Fruit fly (Drosophila melanogaster) whole organism, embryonic: ENCODE measurements around the gene GstD7.
A peak's percentile ranks its signal among the peaks of the same experiment; 100 is the strongest.

Experiments
- CG10979 ChIP-seq: fragments of 200-800 bp; sonication (Bioruptor generic); optimal IDR thresholded peaks from 2 replicates; lab custom pipeline; 2018; ENCODE audit warnings: missing biosample characterization, mild to moderate bottlenecking, missing genetic modification characterization, moderate library complexity
- CG12104 ChIP-seq: fragments of 200-800 bp; sonication (Bioruptor generic); optimal IDR thresholded peaks from 3 replicates; lab custom pipeline; 2016; ENCODE audit warnings: missing biosample characterization, missing genetic modification characterization
- CG12391 ChIP-seq: fragments of 200-800 bp; sonication (Bioruptor generic); optimal IDR thresholded peaks from 3 replicates; lab custom pipeline; 2018; ENCODE audit warnings: missing biosample characterization, mild to moderate bottlenecking, missing genetic modification characterization, moderate library complexity
- CG15514 ChIP-seq: fragments of 200-800 bp; sonication (Bioruptor generic); optimal IDR thresholded peaks from 3 replicates; lab custom pipeline; 2017; ENCODE audit warnings: missing biosample characterization, missing genetic modification characterization, mild to moderate bottlenecking, moderate library complexity, missing genetic modification reagents
- CG2116 ChIP-seq: fragments of 200-800 bp; sonication (Bioruptor generic); optimal IDR thresholded peaks from 3 replicates; lab custom pipeline; 2018; ENCODE audit warnings: missing biosample characterization, mild to moderate bottlenecking, missing genetic modification characterization
- CG2129 ChIP-seq: fragments of 200-800 bp; sonication (Bioruptor generic); IDR thresholded peaks from 2 replicates; pipeline ENCODE4 v1.3.6; 2022; ENCODE audit warnings: missing biosample characterization, missing genetic modification characterization; ENCODE audit not compliant: partially characterized antibody
- CG34224 ChIP-seq: fragments of 200-800 bp; sonication (Bioruptor generic); IDR thresholded peaks from 3 replicates; pipeline ENCODE4 v1.3.6; 2022; ENCODE audit warnings: missing biosample characterization, missing genetic modification characterization; ENCODE audit not compliant: partially characterized antibody
- CG34376 ChIP-seq: fragments of 200-800 bp; sonication (Bioruptor generic); optimal IDR thresholded peaks from 2 replicates; lab custom pipeline; 2018; ENCODE audit warnings: missing biosample characterization, mild to moderate bottlenecking, missing genetic modification characterization
- CG42726 ChIP-seq: fragments of 200-800 bp; sonication (Bioruptor generic); IDR thresholded peaks from 2 replicates; pipeline ENCODE4 v1.3.6; 2022; ENCODE audit warnings: missing biosample characterization, missing genetic modification characterization; ENCODE audit not compliant: partially characterized antibody
- CG4617 ChIP-seq: fragments of 200-800 bp; sonication (Bioruptor generic); optimal IDR thresholded peaks from 3 replicates; lab custom pipeline; 2016; ENCODE audit warnings: missing biosample characterization, missing genetic modification characterization, borderline replicate concordance
- CG6791 ChIP-seq: fragments of 200-800 bp; sonication (Bioruptor generic); IDR thresholded peaks from 3 replicates; pipeline ENCODE4 v1.3.6; 2022; ENCODE audit warnings: missing biosample characterization, missing genetic modification characterization; ENCODE audit not compliant: partially characterized antibody
- CG9797 ChIP-seq: fragments of 200-800 bp; sonication (Bioruptor generic); optimal IDR thresholded peaks from 3 replicates; lab custom pipeline; 2018; ENCODE audit warnings: missing biosample characterization, mild to moderate bottlenecking, missing genetic modification characterization
- Dll ChIP-seq: fragments of 200-800 bp; sonication (Bioruptor generic); IDR thresholded peaks from 4 replicates; pipeline ENCODE4 v1.3.6; 2022; ENCODE audit warnings: missing biosample characterization, missing genetic modification characterization; ENCODE audit not compliant: partially characterized antibody
- Doc3 ChIP-seq: fragments of 200-800 bp; sonication (Bioruptor generic); IDR thresholded peaks from 3 replicates; pipeline ENCODE4 v1.3.6; 2022; ENCODE audit warnings: missing biosample characterization, missing genetic modification characterization; ENCODE audit not compliant: partially characterized antibody
- Dp ChIP-seq: fragments of 200-800 bp; sonication (Bioruptor generic); optimal IDR thresholded peaks from 2 replicates; lab custom pipeline; 2018; ENCODE audit warnings: missing biosample characterization, mild to moderate bottlenecking, missing genetic modification characterization, moderate library complexity
- Dref ChIP-seq: fragments of 200-800 bp; sonication (Bioruptor generic); IDR thresholded peaks from 2 replicates; pipeline ENCODE4 v1.3.6; 2022; ENCODE audit warnings: missing biosample characterization, missing genetic modification characterization
- E2f2 ChIP-seq: fragments of 200-800 bp; sonication (Bioruptor generic); IDR thresholded peaks from 2 replicates; pipeline ENCODE4 v1.3.6; 2022; ENCODE audit warnings: missing biosample characterization, missing genetic modification characterization
- HLH4C ChIP-seq: fragments of 200-800 bp; sonication (Bioruptor generic); IDR thresholded peaks from 3 replicates; pipeline ENCODE4 v1.3.6; 2022; ENCODE audit warnings: missing biosample characterization, missing genetic modification characterization; ENCODE audit not compliant: partially characterized antibody
- HmgZ ChIP-seq: fragments of 200-800 bp; sonication (Bioruptor generic); optimal IDR thresholded peaks from 2 replicates; lab custom pipeline; 2018; ENCODE audit warnings: missing biosample characterization, mild to moderate bottlenecking, missing genetic modification characterization
- MBD-R2 ChIP-seq: fragments of 200-800 bp; sonication (Bioruptor generic); IDR thresholded peaks from 2 replicates; pipeline ENCODE4 v1.3.6; 2022; ENCODE audit warnings: missing biosample characterization, missing genetic modification characterization
- MESR4 ChIP-seq: fragments of 200-800 bp; sonication (Bioruptor generic); optimal IDR thresholded peaks from 2 replicates; lab custom pipeline; 2018; ENCODE audit warnings: missing biosample characterization, mild to moderate bottlenecking, missing genetic modification characterization, moderate library complexity
- Oaz ChIP-seq: fragments of 200-800 bp; sonication (Bioruptor generic); IDR thresholded peaks from 2 replicates; pipeline ENCODE4 v1.3.6; 2022; ENCODE audit warnings: missing biosample characterization, missing genetic modification characterization
- Opbp ChIP-seq: fragments of 200-800 bp; sonication (Bioruptor generic); IDR thresholded peaks from 3 replicates; pipeline ENCODE4 v1.3.6; 2022; ENCODE audit warnings: missing biosample characterization, missing genetic modification characterization; ENCODE audit not compliant: partially characterized antibody
- Rx ChIP-seq: fragments of 200-800 bp; sonication (Bioruptor generic); IDR thresholded peaks from 2 replicates; pipeline ENCODE4 v1.3.6; 2022; ENCODE audit warnings: missing biosample characterization, missing genetic modification characterization
- Sry-δ ChIP-seq: fragments of 200-800 bp; sonication (Bioruptor generic); optimal IDR thresholded peaks from 2 replicates; lab custom pipeline; 2016; ENCODE audit warnings: missing biosample characterization, missing genetic modification characterization
- Xbp1 ChIP-seq: fragments of 200-800 bp; sonication (Bioruptor generic); optimal IDR thresholded peaks from 3 replicates; lab custom pipeline; 2016; ENCODE audit warnings: missing biosample characterization, mild to moderate bottlenecking, missing genetic modification characterization
- amos ChIP-seq: fragments of 200-800 bp; sonication (Bioruptor generic); IDR thresholded peaks from 2 replicates; pipeline ENCODE4 v1.3.6; 2022; ENCODE audit warnings: missing biosample characterization, missing genetic modification characterization; ENCODE audit not compliant: partially characterized antibody
- ato ChIP-seq: fragments of 200-800 bp; sonication (Bioruptor generic); IDR thresholded peaks from 2 replicates; pipeline ENCODE4 v1.3.6; 2022; ENCODE audit warnings: missing biosample characterization, missing genetic modification characterization; ENCODE audit not compliant: partially characterized antibody
- crc ChIP-seq: fragments of 200-800 bp; sonication (Bioruptor generic); optimal IDR thresholded peaks from 2 replicates; lab custom pipeline; 2016; ENCODE audit warnings: missing biosample characterization, missing genetic modification characterization
- crol ChIP-seq: fragments of 200-800 bp; sonication (Bioruptor generic); IDR thresholded peaks from 2 replicates; pipeline ENCODE4 v1.3.6; 2022; ENCODE audit warnings: missing biosample characterization, missing genetic modification characterization
- insv ChIP-seq, 2 experiments: fragments of 200-800 bp; sonication (Bioruptor generic); optimal IDR thresholded peaks; 3 replicates each; lab custom pipeline; 2016 to 2018; ENCODE audit warnings: missing biosample characterization in 2 of 2, missing genetic modification characterization in 2 of 2
- inv ChIP-seq: fragments of 200-800 bp; sonication (Bioruptor generic); IDR thresholded peaks from 2 replicates; pipeline ENCODE4 v1.3.6; 2022; ENCODE audit warnings: missing biosample characterization, missing genetic modification characterization; ENCODE audit not compliant: partially characterized antibody
- jigr1 ChIP-seq: fragments of 200-800 bp; sonication (Bioruptor generic); IDR thresholded peaks from 3 replicates; pipeline ENCODE4 v1.3.6; 2022; ENCODE audit warnings: missing biosample characterization, missing genetic modification characterization
- knrl ChIP-seq: fragments of 200-800 bp; sonication (Bioruptor generic); IDR thresholded peaks from 3 replicates; pipeline ENCODE4 v1.3.6; 2022; ENCODE audit warnings: missing biosample characterization, missing genetic modification characterization; ENCODE audit not compliant: partially characterized antibody
- lov ChIP-seq, 2 experiments: fragments of 200-800 bp in 1 of 2; fragments of >200 bp in 1 of 2; sonication (Bioruptor generic) in 1 of 2; IDR thresholded peaks in 1 of 2; optimal IDR thresholded peaks in 1 of 2; 2 replicates in 1 of 2; 3 replicates in 1 of 2; pipeline versions ENCODE4 v1.3.6 to Lab custom; 2017 to 2022; ENCODE audit warnings: missing biosample characterization in 1 of 2, missing genetic modification characterization in 1 of 2
- mirr ChIP-seq: fragments of 200-800 bp; sonication (Bioruptor generic); optimal IDR thresholded peaks from 3 replicates; lab custom pipeline; 2018; ENCODE audit warnings: missing biosample characterization, mild to moderate bottlenecking, missing genetic modification characterization
- nom ChIP-seq: fragments of 200-800 bp; sonication (Bioruptor generic); optimal IDR thresholded peaks from 2 replicates; lab custom pipeline; 2017; ENCODE audit warnings: missing biosample characterization, missing genetic modification characterization, mild to moderate bottlenecking, moderate library complexity, missing genetic modification reagents
- peb ChIP-seq: fragments of 200-800 bp; sonication (Bioruptor generic); IDR thresholded peaks from 2 replicates; pipeline ENCODE4 v1.3.6; 2022; ENCODE audit warnings: missing biosample characterization, missing genetic modification characterization
- phol ChIP-seq: fragments of 200-800 bp; sonication (Bioruptor generic); optimal IDR thresholded peaks from 3 replicates; lab custom pipeline; 2018; ENCODE audit warnings: missing biosample characterization, mild to moderate bottlenecking, missing genetic modification characterization, moderate library complexity
- pzg ChIP-seq: fragments of 200-800 bp; sonication (Bioruptor generic); optimal IDR thresholded peaks from 3 replicates; lab custom pipeline; 2018; ENCODE audit warnings: missing biosample characterization, mild to moderate bottlenecking, missing genetic modification characterization, moderate library complexity
- sna ChIP-seq: fragments of 200-800 bp; sonication (Bioruptor generic); IDR thresholded peaks from 2 replicates; pipeline ENCODE4 v1.3.6; 2022; ENCODE audit warnings: missing biosample characterization, missing genetic modification characterization; ENCODE audit not compliant: partially characterized antibody
- stwl ChIP-seq: fragments of 200-800 bp; sonication (Bioruptor generic); optimal IDR thresholded peaks from 3 replicates; lab custom pipeline; 2018; ENCODE audit warnings: missing biosample characterization, mild to moderate bottlenecking, missing genetic modification characterization, moderate library complexity
- vnd ChIP-seq: fragments of 200-800 bp; sonication (Bioruptor generic); IDR thresholded peaks from 3 replicates; pipeline ENCODE4 v1.3.6; 2022; ENCODE audit warnings: missing biosample characterization, missing genetic modification characterization; ENCODE audit not compliant: partially characterized antibody
- wek ChIP-seq: fragments of 200-800 bp; sonication (Bioruptor generic); optimal IDR thresholded peaks from 3 replicates; lab custom pipeline; 2018; ENCODE audit warnings: missing biosample characterization, mild to moderate bottlenecking, missing genetic modification characterization, moderate library complexity
- zen ChIP-seq: fragments of 200-800 bp; sonication (Bioruptor generic); optimal IDR thresholded peaks from 3 replicates; lab custom pipeline; 2018; ENCODE audit warnings: missing biosample characterization, mild to moderate bottlenecking, missing genetic modification characterization, moderate library complexity

GstD7 gene

dm6 chr3R:12413274-12413958 is 35.1 kb downstream of the GstD7 start, which contains the start of the genes Dip-C and pps (continued):
- TF ChIP-seq Rx (GFP tag; lab: Robert Waterston, UW) = no peak
- peak; percentile 69 for TF ChIP-seq pzg (GFP tag; lab: Kevin White, UChicago)
- TF ChIP-seq Xbp1 (GFP tag; lab: Kevin White, UChicago) = peak; percentile 3
- TF ChIP-seq Dref = peak; percentile 75
- TF ChIP-seq CG42726 = peak; percentile 52; the same call in 1 of the 2 replicates
- no peak for TF ChIP-seq jigr1 (GFP tag; lab: Robert Waterston, UW)
- TF ChIP-seq MBD-R2 (GFP tag; lab: Robert Waterston, UW) = peak; percentile 84
- peak; percentile 13 for TF ChIP-seq wek (GFP tag; lab: Kevin White, UChicago)
- peak; percentile 12 for TF ChIP-seq CG12104 (GFP tag; lab: Kevin White, UChicago)
- peak; percentile 91 for TF ChIP-seq stwl (tag; lab: Kevin White, UChicago)
- peak; percentile 58; the same call in 1 of the 2 replicates for TF ChIP-seq ato (GFP tag; lab: Robert Waterston, UW)
- peak; percentile 60 for TF ChIP-seq Sry-δ (GFP tag; lab: Kevin White, UChicago)
- peak; percentile 82 for TF ChIP-seq amos (GFP tag; lab: Robert Waterston, UW)
- TF ChIP-seq CG34224 (GFP tag; lab: Robert Waterston, UW) = peak; percentile 70
- TF ChIP-seq Opbp (GFP tag; lab: Robert Waterston, UW) = peak; percentile 70
- peak; percentile 75 for TF ChIP-seq Dll
- TF ChIP-seq CG4617 = peak; percentile 85
- TF ChIP-seq CG34376 (GFP tag; lab: Kevin White, UChicago) = peak; percentile 44
- TF ChIP-seq MESR4 (GFP tag; lab: Kevin White, UChicago) = peak; percentile 49
- TF ChIP-seq phol (tag; lab: Kevin White, UChicago) = peak; percentile 46
- peak; percentile 99 for TF ChIP-seq CG15514
- TF ChIP-seq HmgZ (tag; lab: Kevin White, UChicago) = peak; percentile 12
- TF ChIP-seq Dp (GFP tag; lab: Kevin White, UChicago) = peak; percentile 29
- peak; percentile 20; the same call in 1 of the 2 replicates for TF ChIP-seq E2f2 (GFP tag; lab: Robert Waterston, UW)
- TF ChIP-seq knrl (GFP tag; lab: Robert Waterston, UW) = peak; percentile 76
- peak; percentile 81 for TF ChIP-seq CG6791 (GFP tag; lab: Robert Waterston, UW)
- TF ChIP-seq HLH4C = peak; percentile 68; the same call in 2 of the 3 replicates
- TF ChIP-seq CG2129 (GFP tag; lab: Robert Waterston, UW) = peak; percentile 40; the same call in 1 of the 2 replicates
- peak; percentile 65; the same call in 2 of the 3 replicates for TF ChIP-seq Doc3 (GFP tag; lab: Robert Waterston, UW)
- TF ChIP-seq CG2116 (GFP tag; lab: Kevin White, UChicago) = peak; percentile 35
- TF ChIP-seq mirr = peak; percentile 23
- TF ChIP-seq CG12391 (tag; lab: Kevin White, UChicago) = peak; percentile 52
- no peak for TF ChIP-seq Oaz (GFP tag; lab: Robert Waterston, UW)
- TF ChIP-seq lov (optimal IDR thresholded peaks at IDR 0.05; lab: Kevin White, UChicago) = no peak
- no peak for TF ChIP-seq lov (GFP tag; IDR thresholded peaks at IDR 0.05; lab: Robert Waterston, UW)
- peak; percentile 58; the same call in 2 of the 3 replicates for TF ChIP-seq vnd
- peak in 1 of 2 experiments; percentile 22 for TF ChIP-seq insv (GFP tag; optimal IDR thresholded peaks at IDR 0.05; lab: Kevin White, UChicago)
- peak; percentile 43 for TF ChIP-seq nom (GFP tag; lab: Kevin White, UChicago)
- TF ChIP-seq CG9797 = peak; percentile 70
- TF ChIP-seq peb (GFP tag; lab: Robert Waterston, UW) = no peak
- TF ChIP-seq sna (GFP tag; lab: Robert Waterston, UW) = peak; percentile 62; the same call in 1 of the 2 replicates
- TF ChIP-seq crol (GFP tag; lab: Robert Waterston, UW) = no peak
- TF ChIP-seq inv (GFP tag; lab: Robert Waterston, UW) = peak; percentile 65
- TF ChIP-seq zen (tag; lab: Kevin White, UChicago) = peak; percentile 20
- TF ChIP-seq crc (GFP tag; lab: Kevin White, UChicago) = no peak
- peak; percentile 18 for TF ChIP-seq CG10979 (tag; lab: Kevin White, UChicago)
